Fruit fly (Drosophila melanogaster) S2 (cell line): ENCODE measurements around the gene beat-IIa.

ENCODE experiments used
- CG8478 ChIP-seq: fragments of >200 bp; optimal IDR thresholded peaks from 2 replicates; lab custom pipeline; 2018
- CTCF ChIP-seq, 2 experiments: fragments of >200 bp; optimal IDR thresholded peaks; 2 replicates each; lab custom pipeline; 2018

DNA sequence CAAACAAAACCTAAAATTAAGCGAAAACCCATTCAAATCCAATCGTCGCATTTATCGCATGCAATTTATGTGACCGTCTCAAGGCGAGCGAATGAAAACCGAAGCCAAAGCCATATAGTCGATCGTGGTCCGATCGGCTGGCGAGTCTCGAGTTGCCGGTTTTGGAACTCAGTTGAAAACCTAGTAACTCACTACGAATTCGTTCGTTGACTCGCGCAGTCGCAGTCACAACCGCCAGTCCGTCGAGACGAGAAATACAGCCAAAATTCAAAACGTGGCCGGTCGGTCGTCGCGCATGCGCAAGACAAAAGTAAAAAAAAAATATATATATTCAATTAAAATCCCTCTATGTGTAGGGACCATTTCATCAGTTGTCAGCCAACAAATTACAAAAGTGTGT is 13.8 kb upstream of the beat-IIa start, which contains the start of gene lute:
- TF ChIP-seq CTCF (optimal IDR thresholded peaks at IDR 0.05; lab: Kevin White, UChicago) (no peak), CG8478 (lab: Kevin White, UChicago) (no peak)
